Worm (Caenorhabditis elegans): Measurements from ENCODE around the gene ZK662.5.

ZK662.5 gene

ce11 chrX:15742310-15742709 lies 20.9 kb downstream of the ZK662.5 start, which contains the start of gene nhr-255:
Gene nhr-255 (plus strand): TSS chrX:15742610.
- no peak for TF ChIP-seq fkh-10 (GFP tag; optimal IDR thresholded peaks at IDR 0.05)
- TF ChIP-seq dsc-1 (tag; optimal IDR thresholded peaks at IDR 0.05) = peak; percentile 37

- TF ChIP-seq ceh-90 (tag; optimal IDR thresholded peaks at IDR 0.05) (no peak), egl-13 (tag; optimal IDR thresholded peaks at IDR 0.05) (no peak), isw-1 (GFP tag; IDR thresholded peaks at IDR 0.05) (no peak), sox-4 (tag; optimal IDR thresholded peaks at IDR 0.05) (no peak), zip-4 (GFP tag; optimal IDR thresholded peaks at IDR 0.05) (no peak), nhr-90 (tag; optimal IDR thresholded peaks at IDR 0.05; ENCODE audit: poor library complexity) (no peak), vab-15 (tag; optimal IDR thresholded peaks at IDR 0.05) (no peak), mep-1 (tag; optimal IDR thresholded peaks at IDR 0.05) (no peak), nhr-76 (tag; optimal IDR thresholded peaks at IDR 0.05) (no peak), nhr-11 (tag; optimal IDR thresholded peaks at IDR 0.05) (no peak), C16A3.4 (tag; optimal IDR thresholded peaks at IDR 0.05) (no peak), pag-3 (tag; optimal IDR thresholded peaks at IDR 0.05; ENCODE audit: borderline replicate concordance, insufficient read depth) (no peak), skn-1 (tag; optimal IDR thresholded peaks at IDR 0.05) (no peak)
Observed at ce11 chrX:15746705-15747104, 25.3 kb downstream of the ZK662.5 start, which contains the start of gene srxa-9. Gene srxa-9 (plus strand): TSS chrX:15747005.

DNA sequence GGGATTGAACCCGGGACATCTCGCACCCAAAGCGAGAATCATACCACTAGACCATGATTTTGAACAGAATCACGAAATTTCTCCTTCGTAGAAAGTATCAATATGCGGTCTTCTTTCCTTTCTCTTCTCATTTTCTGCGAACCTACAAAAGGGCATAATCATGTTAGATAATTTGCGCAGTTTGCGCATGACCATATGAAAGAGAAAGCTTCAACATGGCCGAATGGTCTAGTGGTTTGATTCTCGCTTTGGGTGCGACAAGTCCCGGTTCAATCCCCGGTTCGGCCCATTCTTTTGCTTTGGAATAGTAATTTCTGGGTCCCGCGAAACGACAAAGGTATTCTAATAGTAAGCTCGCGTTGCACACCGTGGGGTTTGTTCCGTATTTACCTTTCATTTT lies 26.4 kb downstream of the ZK662.5 start:
- TF ChIP-seq lin-15B (tag; optimal IDR thresholded peaks at IDR 0.05) (peak; percentile 27), blmp-1 (tag; optimal IDR thresholded peaks at IDR 0.05) (peak; percentile 59), nhr-19 (GFP tag; conservative IDR thresholded peaks at IDR 0.05) (no peak), sptf-1 (tag; optimal IDR thresholded peaks at IDR 0.05) (no peak)

DNA sequence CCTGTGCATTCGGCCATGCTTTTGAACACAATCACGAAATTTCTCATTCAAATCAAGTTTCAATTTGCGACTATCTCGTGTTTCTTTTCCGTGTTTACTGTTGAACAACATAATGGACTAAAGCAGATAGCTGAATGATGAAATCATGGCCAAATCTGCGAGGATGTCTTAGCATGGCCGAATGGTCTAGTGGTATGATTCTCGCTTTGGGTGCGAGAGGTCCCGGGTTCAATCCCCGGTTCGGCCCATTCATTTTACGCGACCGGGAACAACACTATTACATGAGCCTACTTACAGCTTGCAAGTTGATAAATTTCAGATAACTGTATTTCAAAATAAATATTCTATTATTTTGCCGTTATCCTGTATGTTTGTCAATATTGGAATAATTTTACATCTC lies 29.8 kb downstream of the ZK662.5 start:
- no peak for TF ChIP-seq hpl-2 (GFP tag; optimal IDR thresholded peaks at IDR 0.05)
- no peak for TF ChIP-seq nhr-11 (tag; optimal IDR thresholded peaks at IDR 0.05)
- no peak for TF ChIP-seq dpl-1 (GFP tag; optimal IDR thresholded peaks at IDR 0.05)

- TF ChIP-seq snpc-4 (tag; optimal IDR thresholded peaks at IDR 0.05) (no peak), nhr-28 (tag; optimal IDR thresholded peaks at IDR 0.05) (no peak), elt-3 (tag; optimal IDR thresholded peaks at IDR 0.05) (no peak), tbx-2 (tag; optimal IDR thresholded peaks at IDR 0.05) (no peak), efl-1 (optimal IDR thresholded peaks at IDR 0.05) (no peak), efl-1 (GFP tag; optimal IDR thresholded peaks at IDR 0.05 in 1 of 2) (no peak), mab-9 (GFP tag; IDR thresholded peaks at IDR 0.05) (no peak), lin-14 (GFP tag; optimal IDR thresholded peaks at IDR 0.05) (no peak), ceh-8 (GFP tag; optimal IDR thresholded peaks at IDR 0.05) (no peak), jun-1 (tag; optimal IDR thresholded peaks at IDR 0.05) (no peak), fkh-4 (tag; optimal IDR thresholded peaks at IDR 0.05; ENCODE audit: borderline replicate concordance) (no peak), hlh-17 (GFP tag; optimal IDR thresholded peaks at IDR 0.05; ENCODE audit: borderline replicate concordance) (no peak), unc-130 (tag; optimal IDR thresholded peaks at IDR 0.05) (no peak)
Observed at ce11 chrX:15757169-15757568, 35.7 kb downstream of the ZK662.5 start, which contains the start of gene wrt-4. Gene wrt-4 (minus strand): TSS chrX:15757269.

DNA sequence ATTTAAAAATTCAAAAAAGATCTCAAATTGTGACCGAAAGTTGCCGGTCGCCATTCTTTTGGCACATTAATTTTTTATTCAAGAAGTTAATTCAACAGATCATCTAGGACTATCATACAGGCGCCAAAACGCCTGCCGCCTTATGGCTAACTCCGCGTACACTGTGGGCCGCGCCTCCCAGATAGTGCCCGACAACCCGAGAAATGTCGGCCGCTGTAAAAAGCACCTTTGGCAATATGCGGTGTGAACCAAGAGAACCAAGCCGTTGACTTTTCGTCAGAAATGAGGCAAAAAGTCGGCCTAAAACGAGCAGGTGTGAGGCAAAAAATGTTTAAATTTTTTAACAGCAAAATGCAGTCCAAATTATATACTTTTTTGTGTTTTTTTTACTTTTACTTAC lies 37.8 kb downstream of the ZK662.5 start:
- TF ChIP-seq egl-13 (tag; optimal IDR thresholded peaks at IDR 0.05) = no peak
- TF ChIP-seq snpc-4 (tag; optimal IDR thresholded peaks at IDR 0.05) = peak; percentile 25
- no peak for TF ChIP-seq elt-3 (tag; optimal IDR thresholded peaks at IDR 0.05)
